Fruit fly (Drosophila melanogaster): Measurements from ENCODE around the gene mRpL39.
A peak's percentile ranks its signal among the peaks of the same experiment; 100 is the strongest.

The mRpL39 gene

dm6 chr3L:15006825-15007224 lies 7.4 kb upstream of the mRpL39 start (continued):
- TF ChIP-seq OdsH (GFP tag; optimal IDR thresholded peaks at IDR 0.05) (peak; percentile 25), dmrt93B (GFP tag; optimal IDR thresholded peaks at IDR 0.05) (no peak), jim (GFP tag; optimal IDR thresholded peaks at IDR 0.05) (no peak), CrebA (GFP tag; optimal IDR thresholded peaks at IDR 0.05; ENCODE audit: borderline replicate concordance) (no peak), Myc (optimal IDR thresholded peaks at IDR 0.05) (no peak), br (GFP tag; optimal IDR thresholded peaks at IDR 0.05) (peak; percentile 61), N (GFP tag; optimal IDR thresholded peaks at IDR 0.05) (no peak), rgr (GFP tag; optimal IDR thresholded peaks at IDR 0.05) (peak; percentile 44), Sp1 (GFP tag; optimal IDR thresholded peaks at IDR 0.05) (peak; percentile 23), Dfd (GFP tag; optimal IDR thresholded peaks at IDR 0.05) (no peak)

- TF ChIP-seq HLH106 (tag; optimal IDR thresholded peaks at IDR 0.05) (no peak), h (GFP tag; optimal IDR thresholded peaks at IDR 0.05) (peak; percentile 16), CrebA (GFP tag; optimal IDR thresholded peaks at IDR 0.05; ENCODE audit: borderline replicate concordance) (no peak), foxo (GFP tag; optimal IDR thresholded peaks at IDR 0.05) (peak in 1 of 2 experiments; percentile 4), dl (GFP tag; optimal IDR thresholded peaks at IDR 0.05; ENCODE audit: insufficient read depth in 1 of 2, partially characterized antibody in 2 of 2) (no peak), dmrt93B (GFP tag; optimal IDR thresholded peaks at IDR 0.05) (no peak), Sp1 (GFP tag; optimal IDR thresholded peaks at IDR 0.05) (peak; percentile 2), ey (GFP tag; optimal IDR thresholded peaks at IDR 0.05) (no peak), sage (GFP tag; optimal IDR thresholded peaks at IDR 0.05) (no peak)
Observed at dm6 chr3L:15005774-15006173, 6.3 kb upstream of the mRpL39 start.

dm6 chr3L:15005085-15005484 lies 5.6 kb upstream of the mRpL39 start:
- TF ChIP-seq sv (GFP tag; optimal IDR thresholded peaks at IDR 0.05): no peak
- TF ChIP-seq ey (GFP tag; optimal IDR thresholded peaks at IDR 0.05): peak; percentile 55
- TF ChIP-seq CrebA (GFP tag; optimal IDR thresholded peaks at IDR 0.05; ENCODE audit: borderline replicate concordance): no peak
- peak; percentile 39 for TF ChIP-seq br (GFP tag; optimal IDR thresholded peaks at IDR 0.05)
- no peak for TF ChIP-seq Jra (GFP tag; optimal IDR thresholded peaks at IDR 0.05)
- no peak for TF ChIP-seq N (GFP tag; optimal IDR thresholded peaks at IDR 0.05)
- TF ChIP-seq GATAd (GFP tag; optimal IDR thresholded peaks at IDR 0.05): no peak
- TF ChIP-seq Sp1 (GFP tag; optimal IDR thresholded peaks at IDR 0.05): no peak
- TF ChIP-seq Mio (GFP tag; optimal IDR thresholded peaks at IDR 0.05): no peak
- peak in 1 of 2 experiments; percentile 50 for TF ChIP-seq foxo (GFP tag; optimal IDR thresholded peaks at IDR 0.05)
- peak; percentile 9 for TF ChIP-seq brk (GFP tag; optimal IDR thresholded peaks at IDR 0.05)
- TF ChIP-seq h (GFP tag; optimal IDR thresholded peaks at IDR 0.05): peak; percentile 70
- TF ChIP-seq Hnf4 (GFP tag; optimal IDR thresholded peaks at IDR 0.05): peak; percentile 42
- TF ChIP-seq dl (GFP tag; optimal IDR thresholded peaks at IDR 0.05; ENCODE audit: insufficient read depth in 1 of 2, partially characterized antibody in 2 of 2): no peak
- TF ChIP-seq rgr (GFP tag; optimal IDR thresholded peaks at IDR 0.05): peak; percentile 51
- TF ChIP-seq OdsH (GFP tag; optimal IDR thresholded peaks at IDR 0.05): peak; percentile 59
- TF ChIP-seq psq (GFP tag; optimal IDR thresholded peaks at IDR 0.05): peak; percentile 18
- no peak for TF ChIP-seq Hr83 (GFP tag; optimal IDR thresholded peaks at IDR 0.05; ENCODE audit: poor library complexity, severe bottlenecking)
- TF ChIP-seq HLH106 (tag; optimal IDR thresholded peaks at IDR 0.05): peak; percentile 34
- TF ChIP-seq fru (GFP tag; optimal IDR thresholded peaks at IDR 0.05): peak; percentile 51

- TF ChIP-seq Sp1 (GFP tag; optimal IDR thresholded peaks at IDR 0.05) (peak; percentile 22), Hnf4 (GFP tag; optimal IDR thresholded peaks at IDR 0.05) (no peak), Rel (GFP tag; optimal IDR thresholded peaks at IDR 0.05) (no peak), Rel (tag; optimal IDR thresholded peaks at IDR 0.05) (peak; percentile 8), br (GFP tag; optimal IDR thresholded peaks at IDR 0.05) (peak; percentile 3)
Observed at dm6 chr3L:14992807-14993206, 6.7 kb downstream of the mRpL39 start.

dm6 chr3L:14992025-14992424 lies 7.4 kb downstream of the mRpL39 start, which contains the start of gene Zip71B:
Gene Zip71B, plus strand, starts transcription at chr3L:14992289.
- no peak for TF ChIP-seq sage (GFP tag; optimal IDR thresholded peaks at IDR 0.05)
- TF ChIP-seq N (GFP tag; optimal IDR thresholded peaks at IDR 0.05): no peak
- TF ChIP-seq CG9705 (GFP tag; optimal IDR thresholded peaks at IDR 0.05): no peak
- no peak for TF ChIP-seq brk (GFP tag; optimal IDR thresholded peaks at IDR 0.05)
- TF ChIP-seq pan (optimal IDR thresholded peaks at IDR 0.05): no peak
- peak; percentile 67 for TF ChIP-seq Vsx2 (GFP tag; optimal IDR thresholded peaks at IDR 0.05; ENCODE audit: partially characterized antibody)
- no peak for TF ChIP-seq GATAd (GFP tag; optimal IDR thresholded peaks at IDR 0.05)
- TF ChIP-seq Hr78 (GFP tag; optimal IDR thresholded peaks at IDR 0.05): no peak
- no peak for TF ChIP-seq Rel (GFP tag; optimal IDR thresholded peaks at IDR 0.05)
- TF ChIP-seq Rel (tag; optimal IDR thresholded peaks at IDR 0.05): peak; percentile 66
- TF ChIP-seq ey (GFP tag; optimal IDR thresholded peaks at IDR 0.05): no peak
- TF ChIP-seq Myc (optimal IDR thresholded peaks at IDR 0.05): no peak
- TF ChIP-seq tai (GFP tag; optimal IDR thresholded peaks at IDR 0.05): no peak
- TF ChIP-seq Dif (GFP tag; optimal IDR thresholded peaks at IDR 0.05; ENCODE audit: partially characterized antibody): peak; percentile 78
- no peak for TF ChIP-seq dl (GFP tag; optimal IDR thresholded peaks at IDR 0.05; ENCODE audit: insufficient read depth in 1 of 2, partially characterized antibody in 2 of 2)
- TF ChIP-seq CrebA (GFP tag; optimal IDR thresholded peaks at IDR 0.05; ENCODE audit: borderline replicate concordance): no peak
- no peak for TF ChIP-seq Jra (GFP tag; optimal IDR thresholded peaks at IDR 0.05)
- no peak for TF ChIP-seq br (GFP tag; optimal IDR thresholded peaks at IDR 0.05)

All from whole organism, wandering third instar larva.